Fruit fly (Drosophila melanogaster) whole organism, embryonic: ENCODE results near the gene CG13405.
A peak's percentile ranks its signal among the peaks of the same experiment; 100 is the strongest.

Experiments used
- Bteb2 ChIP-seq: fragments of 200-800 bp; sonication (Bioruptor generic); optimal IDR thresholded peaks from 2 replicates; lab custom pipeline; 2016; ENCODE audit warnings: missing biosample characterization, missing genetic modification characterization
- CG10267 ChIP-seq: fragments of 200-800 bp; sonication (Bioruptor generic); optimal IDR thresholded peaks from 2 replicates; lab custom pipeline; 2018; ENCODE audit warnings: missing biosample characterization, mild to moderate bottlenecking, missing genetic modification characterization, moderate library complexity
- CG11456 ChIP-seq: fragments of 200-800 bp; sonication (Bioruptor generic); IDR thresholded peaks from 3 replicates; pipeline ENCODE4 v1.3.6; 2022; ENCODE audit warnings: missing biosample characterization, missing genetic modification characterization
- CG12236 ChIP-seq: fragments of 200-800 bp; sonication (Bioruptor generic); optimal IDR thresholded peaks from 2 replicates; lab custom pipeline; 2016; ENCODE audit warnings: missing biosample characterization, missing genetic modification characterization
- CG13424 ChIP-seq: fragments of 200-800 bp; sonication (Bioruptor generic); optimal IDR thresholded peaks from 2 replicates; lab custom pipeline; 2019; ENCODE audit warnings: missing biosample characterization, mild to moderate bottlenecking, missing genetic modification characterization, moderate library complexity
- CG14667 ChIP-seq: fragments of 200-800 bp; sonication (Bioruptor generic); IDR thresholded peaks from 2 replicates; pipeline ENCODE4 v1.3.6; 2022; ENCODE audit warnings: missing biosample characterization, missing genetic modification characterization
- CG18476 ChIP-seq: fragments of 200-800 bp; sonication (Bioruptor generic); optimal IDR thresholded peaks from 2 replicates; lab custom pipeline; 2016; ENCODE audit warnings: missing biosample characterization, mild to moderate bottlenecking, missing genetic modification characterization
- CG2678 ChIP-seq: fragments of 200-800 bp; sonication (Bioruptor generic); optimal IDR thresholded peaks from 3 replicates; lab custom pipeline; 2019; ENCODE audit warnings: missing biosample characterization, mild to moderate bottlenecking, missing genetic modification characterization, moderate library complexity
- CG30403 ChIP-seq: fragments of 200-800 bp; sonication (Bioruptor generic); optimal IDR thresholded peaks from 3 replicates; lab custom pipeline; 2016; ENCODE audit warnings: missing biosample characterization, missing genetic modification characterization
- CG30431 ChIP-seq: fragments of 200-800 bp; sonication (Bioruptor generic); optimal IDR thresholded peaks from 2 replicates; lab custom pipeline; 2017; ENCODE audit warnings: missing biosample characterization, missing genetic modification characterization
- CG3065 ChIP-seq: fragments of 200-800 bp; sonication (Bioruptor generic); optimal IDR thresholded peaks from 2 replicates; lab custom pipeline; 2016; ENCODE audit warnings: missing biosample characterization, missing genetic modification characterization
- CG32767 ChIP-seq: fragments of 200-800 bp; sonication (Bioruptor generic); IDR thresholded peaks from 2 replicates; pipeline ENCODE4 v1.3.6; 2022; ENCODE audit warnings: missing biosample characterization, missing genetic modification characterization
- CG4820 ChIP-seq: fragments of 200-800 bp; sonication (Bioruptor generic); optimal IDR thresholded peaks from 3 replicates; lab custom pipeline; 2016; ENCODE audit warnings: missing biosample characterization, missing genetic modification characterization
- CG6683 ChIP-seq: fragments of 200-800 bp; sonication (Bioruptor generic); optimal IDR thresholded peaks from 2 replicates; lab custom pipeline; 2017; ENCODE audit warnings: missing biosample characterization, mild to moderate bottlenecking, missing genetic modification characterization, missing genetic modification reagents
- CG6791 ChIP-seq: fragments of 200-800 bp; sonication (Bioruptor generic); IDR thresholded peaks from 3 replicates; pipeline ENCODE4 v1.3.6; 2022; ENCODE audit warnings: missing biosample characterization, missing genetic modification characterization; ENCODE audit not compliant: partially characterized antibody
- CG7271 ChIP-seq: fragments of 200-800 bp; sonication (Bioruptor generic); optimal IDR thresholded peaks from 2 replicates; lab custom pipeline; 2018; ENCODE audit warnings: missing biosample characterization, mild to moderate bottlenecking, missing genetic modification characterization, moderate library complexity
- CG7839 ChIP-seq: fragments of 200-800 bp; sonication (Bioruptor generic); optimal IDR thresholded peaks from 3 replicates; lab custom pipeline; 2018; ENCODE audit warnings: missing biosample characterization, mild to moderate bottlenecking, missing genetic modification characterization, moderate library complexity
- CG8089 ChIP-seq: fragments of 200-800 bp; sonication (Bioruptor generic); optimal IDR thresholded peaks from 3 replicates; lab custom pipeline; 2016; ENCODE audit warnings: missing biosample characterization, missing genetic modification characterization
- CrebB ChIP-seq: fragments of 200-800 bp; sonication (Bioruptor generic); optimal IDR thresholded peaks from 3 replicates; lab custom pipeline; 2018; ENCODE audit warnings: missing biosample characterization, mild to moderate bottlenecking, missing genetic modification characterization
- D19A ChIP-seq: fragments of 200-800 bp; optimal IDR thresholded peaks from 3 replicates; lab custom pipeline; 2019; ENCODE audit warnings: missing biosample characterization, mild to moderate bottlenecking, missing genetic modification characterization, moderate library complexity
- Dad ChIP-seq: fragments of 200-800 bp; sonication (Bioruptor generic); optimal IDR thresholded peaks from 3 replicates; lab custom pipeline; 2016; ENCODE audit warnings: missing biosample characterization, missing genetic modification characterization
- Ets97D ChIP-seq: fragments of 200-800 bp; sonication (Bioruptor generic); optimal IDR thresholded peaks from 3 replicates; lab custom pipeline; 2016; ENCODE audit warnings: missing biosample characterization, missing genetic modification characterization
- Fer3 ChIP-seq: fragments of 200-800 bp; sonication (Bioruptor generic); optimal IDR thresholded peaks from 2 replicates; lab custom pipeline; 2018; ENCODE audit warnings: missing biosample characterization, mild to moderate bottlenecking, missing genetic modification characterization, moderate library complexity
- H2.0 ChIP-seq: fragments of 200-800 bp; sonication (Bioruptor generic); IDR thresholded peaks from 2 replicates; pipeline ENCODE4 v1.3.6; 2022; ENCODE audit warnings: missing biosample characterization, missing genetic modification characterization
- MESR4 ChIP-seq: fragments of 200-800 bp; sonication (Bioruptor generic); optimal IDR thresholded peaks from 2 replicates; lab custom pipeline; 2018; ENCODE audit warnings: missing biosample characterization, mild to moderate bottlenecking, missing genetic modification characterization, moderate library complexity
- Mes4 ChIP-seq: fragments of 200-800 bp; sonication (Bioruptor generic); optimal IDR thresholded peaks from 2 replicates; lab custom pipeline; 2016; ENCODE audit warnings: missing biosample characterization, missing genetic modification characterization
- Optix ChIP-seq: fragments of 200-800 bp; sonication (Bioruptor generic); IDR thresholded peaks from 3 replicates; pipeline ENCODE4 v1.3.6; 2022; ENCODE audit warnings: missing biosample characterization, missing genetic modification characterization
- Poxn ChIP-seq: fragments of 200-800 bp; sonication (Bioruptor generic); IDR thresholded peaks from 2 replicates; pipeline ENCODE4 v1.3.6; 2022; ENCODE audit warnings: missing biosample characterization, missing genetic modification characterization
- Six4 ChIP-seq: fragments of 200-800 bp; sonication (Bioruptor generic); optimal IDR thresholded peaks from 2 replicates; lab custom pipeline; 2016; ENCODE audit warnings: missing biosample characterization, missing genetic modification characterization
- Sox100B ChIP-seq: fragments of 200-800 bp; sonication (Bioruptor generic); optimal IDR thresholded peaks from 3 replicates; lab custom pipeline; 2018; ENCODE audit warnings: missing biosample characterization, mild to moderate bottlenecking, missing genetic modification characterization
- Sox102F ChIP-seq: fragments of 200-800 bp; sonication (Bioruptor generic); optimal IDR thresholded peaks from 2 replicates; lab custom pipeline; 2018; ENCODE audit warnings: missing biosample characterization, mild to moderate bottlenecking, missing genetic modification characterization, moderate library complexity
- Xrp1 ChIP-seq: fragments of 200-800 bp; sonication (Bioruptor generic); IDR thresholded peaks from 2 replicates; pipeline ENCODE4 v1.3.6; 2022; ENCODE audit warnings: missing biosample characterization, missing genetic modification characterization
- ara ChIP-seq: fragments of 200-800 bp; sonication (Bioruptor generic); IDR thresholded peaks from 2 replicates; pipeline ENCODE4 v1.3.6; 2022; ENCODE audit warnings: missing biosample characterization, missing genetic modification characterization
- az2 ChIP-seq: fragments of 200-800 bp; sonication (Bioruptor generic); optimal IDR thresholded peaks from 3 replicates; lab custom pipeline; 2016; ENCODE audit warnings: missing biosample characterization, missing genetic modification characterization
- bsh ChIP-seq, 2 experiments: fragments of 200-800 bp; sonication (Bioruptor generic); optimal IDR thresholded peaks; 2 replicates each; lab custom pipeline; 2017 to 2018; ENCODE audit warnings: mild to moderate bottlenecking in 2 of 2, missing biosample characterization in 2 of 2, missing genetic modification characterization in 2 of 2, moderate library complexity in 1 of 2
- cg ChIP-seq: fragments of 200-800 bp; sonication (Bioruptor generic); optimal IDR thresholded peaks from 3 replicates; lab custom pipeline; 2019; ENCODE audit warnings: missing biosample characterization, mild to moderate bottlenecking, missing genetic modification characterization, moderate library complexity
- chn ChIP-seq: fragments of 200-800 bp; sonication (Bioruptor generic); optimal IDR thresholded peaks from 2 replicates; lab custom pipeline; 2016; ENCODE audit warnings: missing biosample characterization, missing genetic modification characterization
- dmrt99B ChIP-seq: fragments of 200-800 bp; sonication (Bioruptor generic); optimal IDR thresholded peaks from 2 replicates; lab custom pipeline; 2018; ENCODE audit warnings: missing biosample characterization, mild to moderate bottlenecking, missing genetic modification characterization, moderate library complexity
- gsb-n ChIP-seq: fragments of 200-800 bp; sonication (Bioruptor generic); optimal IDR thresholded peaks from 3 replicates; lab custom pipeline; 2018; ENCODE audit warnings: missing biosample characterization, mild to moderate bottlenecking, missing genetic modification characterization
- inv ChIP-seq: fragments of 200-800 bp; sonication (Bioruptor generic); IDR thresholded peaks from 2 replicates; pipeline ENCODE4 v1.3.6; 2022; ENCODE audit warnings: missing biosample characterization, missing genetic modification characterization; ENCODE audit not compliant: partially characterized antibody
- jumu ChIP-seq: fragments of 200-800 bp; sonication (Bioruptor generic); optimal IDR thresholded peaks from 3 replicates; lab custom pipeline; 2016; ENCODE audit warnings: missing biosample characterization, missing genetic modification characterization
- lmd ChIP-seq: fragments of 200-800 bp; sonication (Bioruptor generic); IDR thresholded peaks from 2 replicates; pipeline ENCODE4 v1.3.6; 2022; ENCODE audit warnings: missing biosample characterization, missing genetic modification characterization
- lola ChIP-seq, 3 experiments: fragments of >200 bp in 2 of 3; fragments of 200-800 bp in 1 of 3; sonication (Bioruptor generic) in 1 of 3; optimal IDR thresholded peaks; 2 replicates each; lab custom pipeline; 2017 to 2019; ENCODE audit warnings: missing biosample characterization in 3 of 3, missing genetic modification characterization in 3 of 3, mild to moderate bottlenecking in 1 of 3, moderate library complexity in 1 of 3
- pan ChIP-seq, 4 experiments: fragments of >200 bp in 3 of 4; fragments of 200-800 bp in 1 of 4; sonication (Bioruptor generic) in 1 of 4; optimal IDR thresholded peaks in 3 of 4; IDR thresholded peaks in 1 of 4; 2 replicates each; pipeline versions ENCODE4 v1.3.6 to Lab custom; 2017 to 2022; ENCODE audit warnings: missing biosample characterization in 2 of 4, missing genetic modification characterization in 2 of 4, mixed read lengths in 1 of 4
- phol ChIP-seq: fragments of 200-800 bp; sonication (Bioruptor generic); optimal IDR thresholded peaks from 3 replicates; lab custom pipeline; 2018; ENCODE audit warnings: missing biosample characterization, mild to moderate bottlenecking, missing genetic modification characterization, moderate library complexity
- sna ChIP-seq: fragments of 200-800 bp; sonication (Bioruptor generic); IDR thresholded peaks from 2 replicates; pipeline ENCODE4 v1.3.6; 2022; ENCODE audit warnings: missing biosample characterization, missing genetic modification characterization; ENCODE audit not compliant: partially characterized antibody
- sr ChIP-seq: fragments of 200-800 bp; sonication (Bioruptor generic); IDR thresholded peaks from 3 replicates; pipeline ENCODE4 v1.3.6; 2022; ENCODE audit warnings: missing biosample characterization, missing genetic modification characterization
- ssp ChIP-seq: fragments of 200-800 bp; sonication (Bioruptor generic); IDR thresholded peaks from 2 replicates; pipeline ENCODE4 v1.3.6; 2022; ENCODE audit warnings: missing biosample characterization, missing genetic modification characterization
- vfl ChIP-seq: fragments of 200-800 bp; sonication (Bioruptor generic); optimal IDR thresholded peaks from 2 replicates; lab custom pipeline; 2016; ENCODE audit warnings: missing biosample characterization, missing genetic modification characterization
- vvl ChIP-seq: fragments of 200-800 bp; sonication (Bioruptor generic); IDR thresholded peaks from 2 replicates; pipeline ENCODE4 v1.3.6; 2022; ENCODE audit warnings: missing biosample characterization, missing genetic modification characterization

CG13405 gene

dm6 chr3L:109936-110335 lies 34.8 kb upstream of the CG13405 start (continued):
- TF ChIP-seq sna (no peak), az2 (GFP tag; lab: Kevin White, UChicago) (peak; percentile 4), CG30431 (GFP tag; lab: Kevin White, UChicago) (no peak), Six4 (GFP tag; lab: Kevin White, UChicago) (no peak), CG14667 (GFP tag; lab: Robert Waterston, UW) (no peak), CG7271 (tag; lab: Kevin White, UChicago) (no peak), cg (no peak), CrebB (tag; lab: Kevin White, UChicago) (no peak), H2.0 (GFP tag; lab: Robert Waterston, UW) (0 out of 2 replicates have a peak, but pooled peaks have one; percentile 2), inv (GFP tag; lab: Robert Waterston, UW) (no peak), CG3065 (GFP tag; lab: Kevin White, UChicago) (no peak), Fer3 (no peak), D19A (tag; lab: Kevin White, UChicago) (peak; percentile 65), Bteb2 (GFP tag; lab: Kevin White, UChicago) (no peak), CG32767 (GFP tag; lab: Robert Waterston, UW) (no peak), Dad (GFP tag; lab: Kevin White, UChicago) (no peak), vvl (no peak), MESR4 (GFP tag; lab: Kevin White, UChicago) (no peak), CG6791 (no peak), dmrt99B (tag; lab: Kevin White, UChicago) (no peak), CG7839 (tag; lab: Kevin White, UChicago) (peak; percentile 66), Optix (GFP tag; lab: Robert Waterston, UW) (no peak), phol (tag; lab: Kevin White, UChicago) (no peak), Mes4 (GFP tag; lab: Kevin White, UChicago) (no peak), Xrp1 (GFP tag; lab: Robert Waterston, UW) (peak; percentile 71), CG30403 (peak; percentile 3), CG8089 (GFP tag; lab: Kevin White, UChicago) (no peak), vfl (GFP tag; lab: Kevin White, UChicago) (no peak), CG6683 (GFP tag; lab: Kevin White, UChicago) (no peak), lmd (GFP tag; lab: Robert Waterston, UW) (no peak), gsb-n (tag; lab: Kevin White, UChicago) (peak; percentile 39), lola (GFP tag; optimal IDR thresholded peaks at IDR 0.05; lab: Kevin White, UChicago) (peak in 1 of 3 experiments; percentile 50), bsh (GFP tag; optimal IDR thresholded peaks at IDR 0.05; lab: Kevin White, UChicago) (peak in 1 of 2 experiments; percentile 80), CG10267 (tag; lab: Kevin White, UChicago) (peak; percentile 48), CG12236 (no peak), chn (GFP tag; lab: Kevin White, UChicago) (no peak), jumu (GFP tag; lab: Kevin White, UChicago) (no peak), ara (no peak; the same call in 1 of the 2 replicates), ssp (GFP tag; lab: Robert Waterston, UW) (peak; percentile 27; the same call in 1 of the 2 replicates), sr (GFP tag; lab: Robert Waterston, UW) (no peak), Ets97D (GFP tag; lab: Kevin White, UChicago) (no peak), CG13424 (peak; percentile 58), CG2678 (tag; lab: Kevin White, UChicago) (no peak), CG11456 (no peak), CG4820 (GFP tag; lab: Kevin White, UChicago) (peak; percentile 9), Sox100B (no peak), Poxn (GFP tag; lab: Robert Waterston, UW) (no peak), CG18476 (GFP tag; lab: Kevin White, UChicago) (no peak), Sox102F (peak; percentile 63), pan (optimal IDR thresholded peaks at IDR 0.05; lab: Kevin White, UChicago) (no peak), pan (GFP tag; optimal IDR thresholded peaks at IDR 0.05 in 1 of 2, IDR thresholded peaks at IDR 0.05 in 1 of 2) (peak in 1 of 2 experiments; percentile 23)
